Fruit fly (Drosophila melanogaster) whole organism, pupa: ENCODE results near the gene Sf3b1.

Experiments
- CG10348 ChIP-seq: fragments of 200-800 bp; sonication (Bioruptor generic); IDR thresholded peaks from 2 replicates; pipeline ENCODE4 v1.3.6; 2022; ENCODE audit warnings: missing biosample characterization, missing genetic modification characterization
- CG12605 ChIP-seq: fragments of 200-800 bp; sonication (Bioruptor generic); IDR thresholded peaks from 2 replicates; pipeline ENCODE4 v1.3.6; 2022; ENCODE audit warnings: missing biosample characterization, missing genetic modification characterization
- CG13204 ChIP-seq: fragments of 200-800 bp; sonication (Bioruptor generic); optimal IDR thresholded peaks from 2 replicates; lab custom pipeline; 2018; ENCODE audit warnings: missing biosample characterization, mild to moderate bottlenecking, missing genetic modification characterization, moderate library complexity
- CG14655 ChIP-seq: fragments of 200-800 bp; sonication (Bioruptor generic); optimal IDR thresholded peaks from 3 replicates; lab custom pipeline; 2017; ENCODE audit warnings: mild to moderate bottlenecking, missing biosample characterization, missing genetic modification reagents, missing genetic modification characterization
- CG15710 ChIP-seq: fragments of 200-800 bp; sonication (Bioruptor generic); optimal IDR thresholded peaks from 2 replicates; lab custom pipeline; 2018; ENCODE audit warnings: missing biosample characterization, mild to moderate bottlenecking, missing genetic modification characterization, moderate library complexity
- CG34367 ChIP-seq: fragments of 200-800 bp; sonication (Bioruptor generic); optimal IDR thresholded peaks from 2 replicates; lab custom pipeline; 2018; ENCODE audit warnings: missing biosample characterization, mild to moderate bottlenecking, missing genetic modification characterization
- CG8159 ChIP-seq: fragments of 200-800 bp; sonication (Bioruptor generic); optimal IDR thresholded peaks from 3 replicates; lab custom pipeline; 2018; ENCODE audit warnings: missing biosample characterization, mild to moderate bottlenecking, missing genetic modification characterization, moderate library complexity
- CG9948 ChIP-seq: fragments of 200-800 bp; sonication (Bioruptor generic); optimal IDR thresholded peaks from 2 replicates; lab custom pipeline; 2018; ENCODE audit warnings: missing biosample characterization, mild to moderate bottlenecking, missing genetic modification characterization, moderate library complexity
- D1 ChIP-seq: fragments of 200-800 bp; sonication (Bioruptor generic); optimal IDR thresholded peaks from 2 replicates; lab custom pipeline; 2018; ENCODE audit warnings: missing biosample characterization, mild to moderate bottlenecking, missing genetic modification characterization, moderate library complexity
- EcR ChIP-seq: fragments of 200-800 bp; sonication (Bioruptor generic); optimal IDR thresholded peaks from 3 replicates; lab custom pipeline; 2019; ENCODE audit warnings: missing biosample characterization, missing genetic modification characterization, mild to moderate bottlenecking, moderate library complexity, missing genetic modification reagents
- Pif1A ChIP-seq: fragments of 200-800 bp; sonication (Bioruptor generic); optimal IDR thresholded peaks from 3 replicates; lab custom pipeline; 2016; ENCODE audit warnings: missing biosample characterization, missing genetic modification characterization
- Pif1B ChIP-seq: fragments of 200-800 bp; sonication (Bioruptor generic); optimal IDR thresholded peaks from 3 replicates; lab custom pipeline; 2016; ENCODE audit warnings: missing biosample characterization, missing genetic modification characterization
- Snoo ChIP-seq: fragments of 200-800 bp; sonication (Bioruptor generic); optimal IDR thresholded peaks from 3 replicates; lab custom pipeline; 2017; ENCODE audit warnings: missing biosample characterization, mild to moderate bottlenecking, missing genetic modification characterization, inconsistent platforms

dm6 chr2L:542338-542967 lies 25.7 kb upstream of the Sf3b1 start, which contains the start of gene lwr:
- no peak for TF ChIP-seq CG10348
- no peak for TF ChIP-seq Pif1A (GFP tag; lab: Kevin White, UChicago)
- no peak for TF ChIP-seq CG15710 (tag; lab: Kevin White, UChicago)
- TF ChIP-seq CG9948 (tag; lab: Kevin White, UChicago), result no peak
- TF ChIP-seq CG12605 (GFP tag; lab: Robert Waterston, UW), result no peak
- TF ChIP-seq Pif1B (GFP tag; lab: Kevin White, UChicago), result no peak
- TF ChIP-seq EcR, result peak; percentile 14
- no peak for TF ChIP-seq CG34367 (tag; lab: Kevin White, UChicago)
- no peak for TF ChIP-seq Snoo (tag; lab: Kevin White, UChicago)
- TF ChIP-seq CG13204, result no peak
- no peak for TF ChIP-seq CG8159
- no peak for TF ChIP-seq D1 (tag; lab: Kevin White, UChicago)
- TF ChIP-seq CG14655 (GFP tag; lab: Kevin White, UChicago), result no peak
